Worm (Caenorhabditis elegans) whole organism, L1 larva: Measurements from ENCODE around the gene abcx-1.
A peak's percentile ranks its signal among the peaks of the same experiment; 100 is the strongest.

ENCODE experiments used
- F16B12.6 ChIP-seq: fragments of 150-350 bp; optimal IDR thresholded peaks from 2 replicates; lab custom pipeline; 2014; ENCODE audit warnings: missing biosample characterization, missing genetic modification characterization
- blmp-1 ChIP-seq: fragments of 150-350 bp; optimal IDR thresholded peaks from 2 replicates; lab custom pipeline; 2014; ENCODE audit warnings: missing biosample characterization, missing genetic modification characterization
- ceh-63 ChIP-seq: fragments of 200-800 bp; sonication (Bioruptor generic); optimal IDR thresholded peaks from 2 replicates; lab custom pipeline; 2018; ENCODE audit warnings: mild to moderate bottlenecking, missing genetic modification characterization, missing compliant biosample characterization
- ceh-82 ChIP-seq, 3 experiments: fragments of 150-350 bp in 1 of 3; sonication (generic microtip) in 2 of 3; optimal IDR thresholded peaks; 2 replicates each; lab custom pipeline; 2014 to 2017; ENCODE audit warnings: missing biosample characterization in 3 of 3, missing genetic modification characterization in 3 of 3
- ceh-90 ChIP-seq: sonication (generic microtip); optimal IDR thresholded peaks from 2 replicates; lab custom pipeline; 2016; ENCODE audit warnings: missing genetic modification characterization, missing compliant biosample characterization
- dpl-1 ChIP-seq, 3 experiments: fragments of 150-350 bp in 2 of 3; sonication (generic microtip) in 1 of 3; optimal IDR thresholded peaks; 2 replicates each; lab custom pipeline; 2014 to 2017; ENCODE audit warnings: missing biosample characterization in 3 of 3, missing genetic modification characterization in 3 of 3, missing genetic modification reagents in 3 of 3
- dsc-1 ChIP-seq: sonication (generic microtip); optimal IDR thresholded peaks from 2 replicates; lab custom pipeline; 2016; ENCODE audit warnings: mild to moderate bottlenecking, missing genetic modification characterization, missing compliant biosample characterization
- efl-1 ChIP-seq, 4 experiments: fragments of 150-350 bp; optimal IDR thresholded peaks in 3 of 4; peaks in 1 of 4; 1 replicate in 1 of 4; 2 replicates in 3 of 4; lab custom pipeline; 2014; ENCODE audit warnings: missing biosample characterization in 2 of 4, missing genetic modification characterization in 2 of 4, missing genetic modification reagents in 2 of 4
- egl-13 ChIP-seq: sonication (generic microtip); optimal IDR thresholded peaks from 2 replicates; lab custom pipeline; 2016; ENCODE audit warnings: missing genotype, missing genetic modification reagents, missing genetic modification characterization, missing compliant biosample characterization
- elt-3 ChIP-seq, 6 experiments: fragments of 150-350 bp in 1 of 6; sonication (generic microtip); optimal IDR thresholded peaks; 2 replicates each; lab custom pipeline; 2017 to 2018; ENCODE audit warnings: missing biosample characterization in 6 of 6, missing genetic modification characterization in 6 of 6, inconsistent platforms in 1 of 6
- ets-5 ChIP-seq: fragments of 200-800 bp; sonication (Bioruptor generic); IDR thresholded peaks from 2 replicates; pipeline ENCODE4 v1.3.6; 2022; ENCODE audit warnings: missing genetic modification characterization, missing compliant biosample characterization
- fos-1 ChIP-seq: fragments of 150-350 bp; optimal IDR thresholded peaks from 2 replicates; lab custom pipeline; 2014; ENCODE audit warnings: missing biosample characterization, missing genetic modification characterization
- grh-1 ChIP-seq: fragments of 200-800 bp; sonication (Bioruptor generic); IDR thresholded peaks from 2 replicates; pipeline ENCODE4 v1.3.6; 2022; ENCODE audit warnings: missing genetic modification reagents, missing genetic modification characterization, missing compliant biosample characterization
- hlh-17 ChIP-seq: fragments of 200-800 bp; sonication (Bioruptor generic); optimal IDR thresholded peaks from 2 replicates; lab custom pipeline; 2018; ENCODE audit warnings: missing genetic modification characterization, mild to moderate bottlenecking, missing compliant biosample characterization, moderate library complexity, borderline replicate concordance
- hpl-2 ChIP-seq: fragments of 150-350 bp; optimal IDR thresholded peaks from 2 replicates; lab custom pipeline; 2014; ENCODE audit warnings: missing biosample characterization, missing genetic modification reagents, missing genetic modification characterization
- jun-1 ChIP-seq: fragments of 150-350 bp; optimal IDR thresholded peaks from 2 replicates; lab custom pipeline; 2014; ENCODE audit warnings: missing biosample characterization, missing genetic modification reagents, missing genetic modification characterization
- lin-13 ChIP-seq: fragments of 150-350 bp; optimal IDR thresholded peaks from 2 replicates; lab custom pipeline; 2014; ENCODE audit warnings: missing biosample characterization, missing genetic modification reagents, missing genetic modification characterization
- lin-14 ChIP-seq: fragments of 200-800 bp; sonication (Bioruptor generic); optimal IDR thresholded peaks from 2 replicates; lab custom pipeline; 2018; ENCODE audit warnings: mild to moderate bottlenecking, missing genetic modification characterization, moderate library complexity, missing compliant biosample characterization
- lin-15B ChIP-seq: fragments of 150-350 bp; sonication (generic microtip); optimal IDR thresholded peaks from 3 replicates; lab custom pipeline; 2014; ENCODE audit warnings: missing biosample characterization, missing genetic modification characterization
- lin-35 ChIP-seq, 2 experiments: fragments of 150-350 bp; optimal IDR thresholded peaks; 2 replicates each; lab custom pipeline; 2014; ENCODE audit warnings: missing biosample characterization in 2 of 2, missing genetic modification characterization in 2 of 2, missing genetic modification reagents in 2 of 2
- lir-3 ChIP-seq: sonication (generic microtip); optimal IDR thresholded peaks from 2 replicates; lab custom pipeline; 2016; ENCODE audit warnings: mild to moderate bottlenecking, missing genetic modification characterization, moderate library complexity, missing compliant biosample characterization; ENCODE audit not compliant: poor library complexity
- mdl-1 ChIP-seq, 2 experiments: fragments of 150-350 bp; optimal IDR thresholded peaks; 2 replicates each; lab custom pipeline; 2014 to 2017; ENCODE audit warnings: missing biosample characterization in 2 of 2, missing genetic modification characterization in 2 of 2, inconsistent platforms in 1 of 2
- mef-2 ChIP-seq: fragments of 150-350 bp; optimal IDR thresholded peaks from 2 replicates; lab custom pipeline; 2014; ENCODE audit warnings: missing biosample characterization, missing genetic modification characterization
- mep-1 ChIP-seq: fragments of 150-350 bp; optimal IDR thresholded peaks from 2 replicates; lab custom pipeline; 2014; ENCODE audit warnings: missing biosample characterization, missing genetic modification characterization
- nhr-12 ChIP-seq: sonication (generic microtip); optimal IDR thresholded peaks from 2 replicates; lab custom pipeline; 2017; ENCODE audit warnings: missing biosample characterization, missing genetic modification characterization
- nhr-19 ChIP-seq: fragments of 200-800 bp; sonication (Bioruptor generic); conservative IDR thresholded peaks from 2 replicates; pipeline ENCODE4 v1.3.6; 2022; ENCODE audit warnings: missing genetic modification characterization, missing compliant biosample characterization
- nhr-20 ChIP-seq: sonication (generic microtip); optimal IDR thresholded peaks from 2 replicates; lab custom pipeline; 2016; ENCODE audit warnings: mild to moderate bottlenecking, missing genetic modification characterization, missing compliant biosample characterization
- nhr-237 ChIP-seq: fragments of 150-350 bp; optimal IDR thresholded peaks from 2 replicates; lab custom pipeline; 2014; ENCODE audit warnings: missing biosample characterization, missing genetic modification characterization
- nhr-47 ChIP-seq: sonication (generic microtip); optimal IDR thresholded peaks from 2 replicates; lab custom pipeline; 2016; ENCODE audit warnings: mild to moderate bottlenecking, missing genetic modification characterization, moderate library complexity, missing compliant biosample characterization
- nhr-71 ChIP-seq: sonication (generic microtip); optimal IDR thresholded peaks from 2 replicates; lab custom pipeline; 2016; ENCODE audit warnings: mild to moderate bottlenecking, missing genetic modification characterization, moderate library complexity, missing compliant biosample characterization
- nhr-85 ChIP-seq: sonication (generic microtip); peaks from one replicate; lab custom pipeline; 2016; ENCODE audit warnings: missing genetic modification characterization, inconsistent platforms, missing compliant biosample characterization
- pqm-1 ChIP-seq: sonication (generic microtip); optimal IDR thresholded peaks from 3 replicates; lab custom pipeline; 2017; ENCODE audit warnings: missing biosample characterization, missing genetic modification characterization
- rnt-1 ChIP-seq: sonication (generic microtip); optimal IDR thresholded peaks from 2 replicates; lab custom pipeline; 2016; ENCODE audit warnings: mild to moderate bottlenecking, missing genetic modification characterization, moderate library complexity, missing compliant biosample characterization
- skn-1 ChIP-seq: fragments of 150-350 bp; optimal IDR thresholded peaks from 2 replicates; lab custom pipeline; 2014; ENCODE audit warnings: missing biosample characterization, missing genetic modification characterization
- snpc-4 ChIP-seq: fragments of 150-350 bp; optimal IDR thresholded peaks from 2 replicates; lab custom pipeline; 2014; ENCODE audit warnings: missing biosample characterization, missing genetic modification characterization
- snu-23 ChIP-seq: sonication (generic microtip); optimal IDR thresholded peaks from 2 replicates; lab custom pipeline; 2016; ENCODE audit warnings: missing genetic modification characterization, missing compliant biosample characterization
- sox-4 ChIP-seq: sonication (generic microtip); optimal IDR thresholded peaks from 2 replicates; lab custom pipeline; 2016; ENCODE audit warnings: missing genetic modification characterization, missing compliant biosample characterization
- unc-130 ChIP-seq: fragments of 150-350 bp; optimal IDR thresholded peaks from 2 replicates; lab custom pipeline; 2017; ENCODE audit warnings: missing biosample characterization, missing genetic modification characterization, inconsistent platforms
- unc-30 ChIP-seq: sonication (generic microtip); optimal IDR thresholded peaks from 2 replicates; lab custom pipeline; 2017; ENCODE audit warnings: missing biosample characterization, missing genetic modification characterization
- unc-98 ChIP-seq: fragments of 200-800 bp; sonication (Bioruptor generic); IDR thresholded peaks from 2 replicates; pipeline ENCODE4 v1.3.6; 2022; ENCODE audit warnings: missing genetic modification characterization, missing compliant biosample characterization
- ztf-11 ChIP-seq, 2 experiments: sonication (generic microtip); optimal IDR thresholded peaks; 2 replicates each; lab custom pipeline; 2016 to 2017; ENCODE audit warnings: missing genetic modification characterization in 2 of 2, missing biosample characterization in 1 of 2, missing compliant biosample characterization in 1 of 2
- ztf-4 ChIP-seq: fragments of 150-350 bp; optimal IDR thresholded peaks from 2 replicates; lab custom pipeline; 2014; ENCODE audit warnings: missing biosample characterization, missing genetic modification characterization

abcx-1 gene

ce11 chrII:6522622-6523254 lies 9.2 kb upstream of the abcx-1 start:
- TF ChIP-seq egl-13 (tag; lab: Kevin White, UChicago) = no peak
- TF ChIP-seq nhr-237 = no peak
- TF ChIP-seq fos-1 (tag; lab: Kevin White, UChicago) = no peak
- TF ChIP-seq lin-15B (tag; lab: Kevin White, UChicago) = no peak
- no peak for TF ChIP-seq nhr-47 (tag; lab: Kevin White, UChicago)
- TF ChIP-seq nhr-71 = no peak
- no peak for TF ChIP-seq rnt-1 (tag; lab: Kevin White, UChicago)
- no peak for TF ChIP-seq hpl-2 (GFP tag; lab: Kevin White, UChicago)
- no peak for TF ChIP-seq lir-3 (tag; lab: Kevin White, UChicago)
- TF ChIP-seq ztf-4 (tag; lab: Kevin White, UChicago) = no peak
- peak; percentile 82 for TF ChIP-seq nhr-85
- no peak for TF ChIP-seq ceh-90
- no peak for TF ChIP-seq unc-98
- no peak for TF ChIP-seq lin-13
- no peak for TF ChIP-seq dpl-1 (GFP tag; optimal IDR thresholded peaks at IDR 0.05; lab: Kevin White, UChicago)
- TF ChIP-seq snu-23 = no peak
- TF ChIP-seq jun-1 (tag; lab: Kevin White, UChicago) = no peak
- peak; percentile 62 for TF ChIP-seq lin-14 (GFP tag; lab: Kevin White, UChicago)
- TF ChIP-seq grh-1 (GFP tag; lab: Robert Waterston, UW) = no peak
- TF ChIP-seq hlh-17 (GFP tag; lab: Kevin White, UChicago) = no peak
- no peak for TF ChIP-seq nhr-19 (GFP tag; lab: Robert Waterston, UW)
- no peak for TF ChIP-seq efl-1 (optimal IDR thresholded peaks at IDR 0.05; lab: Kevin White, UChicago)
- TF ChIP-seq efl-1 (GFP tag; optimal IDR thresholded peaks at IDR 0.05 in 1 of 2; lab: Kevin White, UChicago) = peak in 1 of 2 experiments; percentile 64
- TF ChIP-seq elt-3 (tag; optimal IDR thresholded peaks at IDR 0.05; lab: Kevin White, UChicago) = peak in 3 of 6 experiments; percentile 4 to 60 (median 11)
- peak; percentile 47 for TF ChIP-seq blmp-1 (tag; lab: Kevin White, UChicago)
- TF ChIP-seq pqm-1 (tag; lab: Kevin White, UChicago) = no peak
- TF ChIP-seq snpc-4 (tag; lab: Kevin White, UChicago) = no peak
- TF ChIP-seq unc-130 = no peak
- no peak for TF ChIP-seq ceh-63
- TF ChIP-seq nhr-20 (tag; lab: Kevin White, UChicago) = peak; percentile 13
- no peak for TF ChIP-seq F16B12.6 (tag; lab: Kevin White, UChicago)
- TF ChIP-seq nhr-12 (tag; lab: Kevin White, UChicago) = no peak
- no peak for TF ChIP-seq ets-5
- no peak for TF ChIP-seq skn-1 (tag; lab: Kevin White, UChicago)
- TF ChIP-seq ztf-11 (tag; optimal IDR thresholded peaks at IDR 0.05; lab: Kevin White, UChicago) = no peak
- TF ChIP-seq lin-35 (GFP tag; optimal IDR thresholded peaks at IDR 0.05; lab: Kevin White, UChicago) = no peak
- TF ChIP-seq ceh-82 (tag; optimal IDR thresholded peaks at IDR 0.05; lab: Kevin White, UChicago) = no peak
- TF ChIP-seq mdl-1 (tag; optimal IDR thresholded peaks at IDR 0.05; lab: Kevin White, UChicago) = no peak
- TF ChIP-seq mef-2 (tag; lab: Kevin White, UChicago) = no peak
- TF ChIP-seq unc-30 = no peak
- TF ChIP-seq mep-1 = no peak
- no peak for TF ChIP-seq dsc-1 (tag; lab: Kevin White, UChicago)
- TF ChIP-seq sox-4 = no peak

DNA sequence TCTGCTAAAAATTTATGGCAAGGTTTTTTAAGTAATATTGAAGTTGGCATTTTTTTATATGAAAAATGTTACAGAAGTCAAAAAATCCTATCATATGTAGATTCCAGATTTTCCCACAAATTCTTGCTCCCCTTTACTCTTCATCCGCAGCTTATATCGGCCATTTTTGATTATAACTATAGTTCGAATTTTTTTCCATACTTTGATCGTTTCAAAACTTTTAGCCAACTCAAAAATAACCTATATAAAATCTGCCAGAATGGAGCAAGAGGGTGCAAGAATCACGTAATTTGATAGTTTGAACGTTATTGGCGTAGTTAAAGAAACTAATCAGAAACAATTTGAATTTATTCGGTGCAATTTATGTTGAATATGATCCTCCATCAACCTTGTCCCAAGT lies 8.0 kb upstream of the abcx-1 start:
- no peak for TF ChIP-seq hpl-2 (GFP tag; lab: Kevin White, UChicago)
